Worm (Caenorhabditis elegans) whole organism, mixed stage, embryonic: ENCODE results near the gene C01G10.5.
"Not testable (repeated sequence)": the region's sequence is repeated elsewhere in the genome, so short reads cannot be mapped to it uniquely, and the experiment has no call there.

Experiments
- M03D4.4 ChIP-seq: sonication (generic microtip); optimal IDR thresholded peaks from 2 replicates; lab custom pipeline; 2017; ENCODE audit warnings: mild to moderate bottlenecking, missing genetic modification characterization, missing compliant biosample characterization
- bed-3 ChIP-seq: fragments of 200-800 bp; sonication (Bioruptor generic); optimal IDR thresholded peaks from 3 replicates; lab custom pipeline; 2018; ENCODE audit warnings: mild to moderate bottlenecking, missing genetic modification characterization, moderate library complexity, missing compliant biosample characterization
- blmp-1 ChIP-seq: fragments of 150-350 bp; optimal IDR thresholded peaks from 2 replicates; lab custom pipeline; 2014; ENCODE audit warnings: missing biosample characterization, missing genetic modification characterization
- ceh-39 ChIP-seq: fragments of 150-350 bp; optimal IDR thresholded peaks from 2 replicates; lab custom pipeline; 2014; ENCODE audit warnings: missing biosample characterization, missing genetic modification characterization
- ceh-43 ChIP-seq: fragments of 200-800 bp; sonication (Bioruptor generic); optimal IDR thresholded peaks from 2 replicates; lab custom pipeline; 2018; ENCODE audit warnings: mild to moderate bottlenecking, missing genetic modification characterization, moderate library complexity, missing compliant biosample characterization
- ceh-83 ChIP-seq: fragments of 200-800 bp; sonication (Bioruptor generic); optimal IDR thresholded peaks from 2 replicates; lab custom pipeline; 2018; ENCODE audit warnings: mild to moderate bottlenecking, missing genetic modification characterization, missing compliant biosample characterization
- cnd-1 ChIP-seq: fragments of 200-800 bp; sonication (Bioruptor generic); optimal IDR thresholded peaks from 2 replicates; lab custom pipeline; 2018; ENCODE audit warnings: mild to moderate bottlenecking, missing genetic modification characterization, missing compliant biosample characterization
- drap-1 ChIP-seq: fragments of 200-800 bp; sonication (Bioruptor generic); optimal IDR thresholded peaks from 3 replicates; lab custom pipeline; 2018; ENCODE audit warnings: mild to moderate bottlenecking, missing genetic modification characterization, missing compliant biosample characterization
- elt-1 ChIP-seq: sonication (generic microtip); optimal IDR thresholded peaks from 2 replicates; lab custom pipeline; 2017; ENCODE audit warnings: missing genetic modification characterization, mild to moderate bottlenecking, missing compliant biosample characterization, antibody characterized with exemption, moderate library complexity, borderline replicate concordance; ENCODE audit not compliant: insufficient read depth
- elt-3 ChIP-seq: fragments of 150-350 bp; optimal IDR thresholded peaks from 2 replicates; lab custom pipeline; 2014; ENCODE audit warnings: missing biosample characterization, missing genetic modification characterization
- flh-1 ChIP-seq: fragments of 200-800 bp; sonication (Bioruptor generic); optimal IDR thresholded peaks from 2 replicates; lab custom pipeline; 2018; ENCODE audit warnings: mild to moderate bottlenecking, missing genetic modification characterization, moderate library complexity, missing compliant biosample characterization
- ham-2 ChIP-seq: fragments of 200-800 bp; sonication (Bioruptor generic); optimal IDR thresholded peaks from 2 replicates; lab custom pipeline; 2018; ENCODE audit warnings: mild to moderate bottlenecking, missing genetic modification characterization, missing compliant biosample characterization
- hlh-1 ChIP-seq: fragments of 150-350 bp; optimal IDR thresholded peaks from 2 replicates; lab custom pipeline; 2014; ENCODE audit warnings: missing biosample characterization, missing genetic modification reagents, missing genetic modification characterization
- lin-13 ChIP-seq: fragments of 150-350 bp; optimal IDR thresholded peaks from 2 replicates; lab custom pipeline; 2014; ENCODE audit warnings: missing biosample characterization, missing genetic modification characterization
- lin-32 ChIP-seq: fragments of 200-800 bp; sonication (Bioruptor generic); optimal IDR thresholded peaks from 2 replicates; lab custom pipeline; 2018; ENCODE audit warnings: mild to moderate bottlenecking, missing genetic modification characterization, missing compliant biosample characterization
- lsy-2 ChIP-seq: fragments of 150-350 bp; optimal IDR thresholded peaks from 2 replicates; lab custom pipeline; 2014; ENCODE audit warnings: missing biosample characterization, missing genetic modification characterization
- mab-5 ChIP-seq: fragments of 150-350 bp; optimal IDR thresholded peaks from 2 replicates; lab custom pipeline; 2014; ENCODE audit warnings: missing biosample characterization, missing genetic modification characterization
- nhr-12 ChIP-seq: fragments of 150-350 bp; optimal IDR thresholded peaks from 2 replicates; lab custom pipeline; 2014; ENCODE audit warnings: missing biosample characterization, missing genetic modification characterization
- nhr-2 ChIP-seq: fragments of 150-350 bp; optimal IDR thresholded peaks from 2 replicates; lab custom pipeline; 2014; ENCODE audit warnings: missing biosample characterization, missing genetic modification characterization
- nhr-237 ChIP-seq: fragments of 150-350 bp; optimal IDR thresholded peaks from 2 replicates; lab custom pipeline; 2014; ENCODE audit warnings: missing biosample characterization, missing genetic modification characterization
- nhr-28 ChIP-seq: fragments of 150-350 bp; optimal IDR thresholded peaks from 2 replicates; lab custom pipeline; 2014; ENCODE audit warnings: missing biosample characterization, missing genetic modification characterization
- sptf-1 ChIP-seq: sonication (generic microtip); optimal IDR thresholded peaks from 2 replicates; lab custom pipeline; 2017; ENCODE audit warnings: mild to moderate bottlenecking, missing genetic modification characterization, moderate library complexity, missing compliant biosample characterization
- tbx-8 ChIP-seq: fragments of 200-800 bp; sonication (Bioruptor generic); optimal IDR thresholded peaks from 2 replicates; lab custom pipeline; 2018; ENCODE audit warnings: mild to moderate bottlenecking, missing genetic modification characterization, moderate library complexity, missing compliant biosample characterization
- unc-120 ChIP-seq: sonication (generic microtip); optimal IDR thresholded peaks from 2 replicates; lab custom pipeline; 2017; ENCODE audit warnings: missing genetic modification characterization, missing compliant biosample characterization; ENCODE audit not compliant: poor library complexity, severe bottlenecking
- unc-39 ChIP-seq: fragments of 150-350 bp; optimal IDR thresholded peaks from 2 replicates; lab custom pipeline; 2014; ENCODE audit warnings: missing biosample characterization, missing genetic modification characterization
- unc-62 ChIP-seq: fragments of 150-350 bp; optimal IDR thresholded peaks from 2 replicates; lab custom pipeline; 2014; ENCODE audit warnings: missing biosample characterization, missing genetic modification reagents, missing genetic modification characterization
- zip-8 ChIP-seq: fragments of 150-350 bp; optimal IDR thresholded peaks from 2 replicates; lab custom pipeline; 2014; ENCODE audit warnings: missing biosample characterization, missing genetic modification characterization
- ztf-11 ChIP-seq: fragments of 150-350 bp; optimal IDR thresholded peaks from 2 replicates; lab custom pipeline; 2014; ENCODE audit warnings: missing biosample characterization, missing genetic modification characterization

Gene C01G10.5

DNA sequence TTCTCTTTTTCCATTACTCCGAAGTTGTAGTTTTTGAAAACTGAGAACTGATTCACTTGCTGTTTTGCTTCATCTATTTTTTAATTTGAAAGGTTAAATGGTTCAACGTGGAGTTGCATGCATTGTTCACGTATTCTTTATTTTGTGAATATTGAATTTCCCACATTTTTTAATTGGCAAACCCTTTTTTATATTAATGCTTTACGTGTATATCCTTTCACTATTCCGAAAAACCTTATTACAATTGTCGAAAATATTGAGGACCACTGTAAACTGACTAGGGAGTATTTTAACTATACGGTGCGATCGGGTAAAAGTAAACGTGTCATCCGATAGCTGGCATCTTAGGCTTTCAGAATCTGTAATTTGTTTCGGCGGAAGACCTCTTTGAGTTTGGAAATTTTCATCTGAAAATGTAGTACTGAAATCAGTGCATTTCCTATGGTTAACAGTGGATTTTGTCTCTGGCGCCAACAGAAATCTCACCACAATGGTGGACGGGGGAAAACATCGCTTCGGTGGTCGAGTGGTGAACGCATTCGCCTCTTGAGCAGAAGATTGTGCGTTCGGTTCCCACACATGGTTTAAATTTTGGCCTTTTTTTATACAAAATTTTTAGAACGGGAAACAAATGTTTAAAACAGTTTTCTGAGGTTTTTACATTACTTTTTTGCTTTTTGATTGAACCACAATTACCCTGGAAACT, 16.7 kb upstream of the C01G10.5 start, which contains the start of gene C01G10.14:
TSS of gene C01G10.14 (minus strand) at position 51 of the 706 bp plus-strand sequence.
- not testable (repeated sequence) for TF ChIP-seq nhr-2, nhr-237, sptf-1 (tag; lab: Kevin White, UChicago)
- TF ChIP-seq, all 35 proteins: peak for 0; not testable (repeated sequence) for 35

DNA sequence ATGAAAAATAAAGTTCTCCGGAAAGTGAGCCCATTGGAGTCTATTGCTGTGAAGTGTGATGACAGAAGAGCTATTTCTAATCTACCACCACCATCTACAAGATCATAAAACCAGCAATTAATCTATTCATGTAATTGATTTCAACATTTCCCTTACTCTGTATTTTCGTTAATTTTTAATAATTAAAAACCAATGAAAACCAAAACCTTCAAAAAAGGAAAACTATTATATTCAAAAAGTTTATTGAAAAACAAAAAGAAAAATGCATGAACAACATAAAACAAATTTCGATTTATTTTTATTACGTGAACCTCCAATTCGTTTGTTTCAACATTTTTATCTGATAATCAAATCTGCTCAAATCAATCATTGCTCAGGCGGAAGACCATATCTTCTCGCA, 10.1 kb upstream of the C01G10.5 start, which contains the start of gene C01G10.1:
TSS of gene C01G10.1 (plus strand) at position 301 of the 400 bp plus-strand sequence.
- TF ChIP-seq ceh-39 (tag; lab: Kevin White, UChicago) (no peak), elt-1 (peak; percentile 7)

ce11 chrV:15094749-15095148, 5.4 kb upstream of the C01G10.5 start, which contains the start of gene srx-78:
Gene srx-78, plus strand, starts transcription at chrV:15095049.
- TF ChIP-seq sptf-1 (tag; lab: Kevin White, UChicago) (no peak), elt-1 (no peak), lsy-2 (tag; lab: Kevin White, UChicago) (no peak), nhr-28 (tag; lab: Kevin White, UChicago) (no peak), ztf-11 (tag; lab: Kevin White, UChicago) (no peak), unc-39 (tag; lab: Kevin White, UChicago) (no peak), M03D4.4 (tag; lab: Kevin White, UChicago) (no peak), tbx-8 (GFP tag; lab: Kevin White, UChicago) (no peak)

ce11 chrV:15092666-15093065, 3.3 kb upstream of the C01G10.5 start, which contains the start of gene txt-12:
Gene txt-12, plus strand, starts transcription at chrV:15092966.
- no peak for TF ChIP-seq ceh-83 (GFP tag; lab: Kevin White, UChicago)
- no peak for TF ChIP-seq ceh-43 (GFP tag; lab: Kevin White, UChicago)
- no peak for TF ChIP-seq flh-1 (GFP tag; lab: Kevin White, UChicago)
- TF ChIP-seq blmp-1: no peak
- no peak for TF ChIP-seq elt-1
- no peak for TF ChIP-seq unc-39 (tag; lab: Kevin White, UChicago)
- no peak for TF ChIP-seq zip-8 (tag; lab: Kevin White, UChicago)
- no peak for TF ChIP-seq ztf-11 (tag; lab: Kevin White, UChicago)
- no peak for TF ChIP-seq M03D4.4 (tag; lab: Kevin White, UChicago)
- TF ChIP-seq cnd-1 (tag; lab: Kevin White, UChicago): no peak
- TF ChIP-seq nhr-12: no peak
- TF ChIP-seq drap-1 (GFP tag; lab: Kevin White, UChicago): no peak
- TF ChIP-seq lsy-2 (tag; lab: Kevin White, UChicago): no peak

DNA sequence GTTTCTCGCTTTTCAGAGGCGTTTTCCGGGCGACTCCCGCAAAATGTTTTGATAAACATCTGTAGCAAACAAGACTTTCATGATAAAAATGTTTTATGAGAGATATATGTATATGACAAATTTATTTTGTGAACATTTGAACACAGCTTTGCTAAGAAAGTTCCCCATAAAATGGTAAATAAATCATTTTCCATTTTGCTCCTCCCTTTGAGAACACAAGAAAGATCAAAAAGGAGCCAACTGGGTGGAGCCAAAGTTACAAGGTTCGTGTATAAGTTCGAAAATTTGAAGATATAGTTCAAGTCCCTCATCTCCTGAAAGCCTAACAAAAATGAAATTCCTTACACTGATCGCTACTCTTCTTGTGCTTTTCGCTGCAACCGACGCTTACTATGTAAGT, 1.1 kb upstream of the C01G10.5 start, which contains the start of gene C01G10.17:
TSS of gene C01G10.17 (plus strand) at position 301 of the 400 bp plus-strand sequence.
- TF ChIP-seq mab-5 (tag; lab: Kevin White, UChicago): no peak
- TF ChIP-seq lin-32: no peak
- no peak for TF ChIP-seq nhr-12
- TF ChIP-seq nhr-28 (tag; lab: Kevin White, UChicago): no peak
- no peak for TF ChIP-seq elt-1
- TF ChIP-seq elt-3: no peak
- TF ChIP-seq zip-8 (tag; lab: Kevin White, UChicago): no peak
- TF ChIP-seq ceh-43 (GFP tag; lab: Kevin White, UChicago): no peak
- TF ChIP-seq unc-39 (tag; lab: Kevin White, UChicago): no peak
- no peak for TF ChIP-seq unc-120 (tag; lab: Kevin White, UChicago)
- TF ChIP-seq hlh-1 (tag; lab: Kevin White, UChicago): no peak
- TF ChIP-seq ham-2 (GFP tag; lab: Kevin White, UChicago): no peak
- TF ChIP-seq unc-62 (GFP tag; lab: Kevin White, UChicago): no peak
- no peak for TF ChIP-seq nhr-2 (tag; lab: Kevin White, UChicago)
- no peak for TF ChIP-seq bed-3 (GFP tag; lab: Kevin White, UChicago)
- TF ChIP-seq lin-13 (tag; lab: Kevin White, UChicago): no peak

ce11 chrV:15088613-15089012, 725 bp downstream of the C01G10.5 start, which contains the start of gene C01G10.18:
Gene C01G10.18, minus strand, starts transcription at chrV:15088713.
- TF ChIP-seq unc-120 (tag; lab: Kevin White, UChicago): no peak
- TF ChIP-seq flh-1 (GFP tag; lab: Kevin White, UChicago): no peak
- no peak for TF ChIP-seq nhr-2 (tag; lab: Kevin White, UChicago)
- no peak for TF ChIP-seq blmp-1
- TF ChIP-seq, all 35 proteins: peak for 0
